Fruit fly (Drosophila melanogaster): ENCODE measurements around the gene Mpp6.
A peak's percentile ranks its signal among the peaks of the same experiment; 100 is the strongest.

Gene Mpp6

dm6 chr2L:21168295-21169159 lies 12.4 kb downstream of the Mpp6 start, which contains the start of the genes mAcon1, CG43345 and CG43346 (continued):
- TF ChIP-seq fd3F (GFP tag; optimal IDR thresholded peaks at IDR 0.05), result peak; percentile 67
- TF ChIP-seq bigmax (GFP tag; optimal IDR thresholded peaks at IDR 0.05), result peak; percentile 86
- TF ChIP-seq CG4820 (GFP tag; optimal IDR thresholded peaks at IDR 0.05), result peak; percentile 77
- no peak for TF ChIP-seq salm (tag; optimal IDR thresholded peaks at IDR 0.05)
- peak; percentile 89 for TF ChIP-seq Abd-B (GFP tag; optimal IDR thresholded peaks at IDR 0.05)
- TF ChIP-seq Dp (GFP tag; optimal IDR thresholded peaks at IDR 0.05), result peak; percentile 75
- TF ChIP-seq Doc3 (GFP tag; IDR thresholded peaks at IDR 0.05; ENCODE audit: partially characterized antibody), result no peak
- TF ChIP-seq CG16779 (GFP tag; IDR thresholded peaks at IDR 0.05), result no peak
- no peak for TF ChIP-seq HLH4C (GFP tag; IDR thresholded peaks at IDR 0.05; ENCODE audit: partially characterized antibody)
- peak; percentile 51 for TF ChIP-seq btn (GFP tag; optimal IDR thresholded peaks at IDR 0.05)
- TF ChIP-seq zfh2 (GFP tag; optimal IDR thresholded peaks at IDR 0.05), result peak; percentile 94
- peak; percentile 73 for TF ChIP-seq al (GFP tag; IDR thresholded peaks at IDR 0.05)
- TF ChIP-seq CG13424 (tag; optimal IDR thresholded peaks at IDR 0.05), result peak; percentile 77
- 0 out of 2 replicates have a peak, but pooled peaks have one; percentile 10 for TF ChIP-seq Bgb (GFP tag; IDR thresholded peaks at IDR 0.05; ENCODE audit: partially characterized antibody)
- peak; percentile 53; the same call in 1 of the 2 replicates for TF ChIP-seq CG10959 (GFP tag; IDR thresholded peaks at IDR 0.05)
- no peak for TF ChIP-seq Opbp (GFP tag; IDR thresholded peaks at IDR 0.05; ENCODE audit: partially characterized antibody)
- peak; percentile 51 for TF ChIP-seq CG18011 (GFP tag; optimal IDR thresholded peaks at IDR 0.05)
- TF ChIP-seq CG8924 (tag; optimal IDR thresholded peaks at IDR 0.05), result no peak
- TF ChIP-seq CG1647 (GFP tag; optimal IDR thresholded peaks at IDR 0.05), result peak; percentile 70
- peak; percentile 66 for TF ChIP-seq CG17829 (tag; optimal IDR thresholded peaks at IDR 0.05)
- peak; percentile 57 for TF ChIP-seq CG1529 (GFP tag; optimal IDR thresholded peaks at IDR 0.05)
- no peak; the same call in 2 of the 3 replicates for TF ChIP-seq CG17361 (GFP tag; IDR thresholded peaks at IDR 0.05)
- TF ChIP-seq odd (GFP tag; optimal IDR thresholded peaks at IDR 0.05), result no peak
- TF ChIP-seq CG14667 (GFP tag; IDR thresholded peaks at IDR 0.05), result 0 out of 2 replicates have a peak, but pooled peaks have one; percentile 39
- peak; percentile 45 for TF ChIP-seq CG3838 (GFP tag; optimal IDR thresholded peaks at IDR 0.05)
- no peak for TF ChIP-seq gem (tag; optimal IDR thresholded peaks at IDR 0.05)
- TF ChIP-seq Oaz (GFP tag; IDR thresholded peaks at IDR 0.05), result no peak
- no peak for TF ChIP-seq lab (GFP tag; optimal IDR thresholded peaks at IDR 0.05)
- peak; percentile 77 for TF ChIP-seq CG9437 (GFP tag; optimal IDR thresholded peaks at IDR 0.05)
- peak; percentile 72 for TF ChIP-seq CG15696 (tag; optimal IDR thresholded peaks at IDR 0.05)
- TF ChIP-seq cg (GFP tag; optimal IDR thresholded peaks at IDR 0.05), result no peak
- TF ChIP-seq CG10209 (GFP tag; optimal IDR thresholded peaks at IDR 0.05), result peak; percentile 80
- TF ChIP-seq usp (GFP tag; optimal IDR thresholded peaks at IDR 0.05), result no peak
- peak; percentile 82 for TF ChIP-seq Max (GFP tag; optimal IDR thresholded peaks at IDR 0.05)
- no peak for TF ChIP-seq ro (GFP tag; IDR thresholded peaks at IDR 0.05)
- no peak for TF ChIP-seq CG8478 (optimal IDR thresholded peaks at IDR 0.05)
- peak; percentile 53 for TF ChIP-seq CG10366 (GFP tag; IDR thresholded peaks at IDR 0.05)
- peak; percentile 78 for TF ChIP-seq sob (GFP tag; IDR thresholded peaks at IDR 0.05)
- peak; percentile 56 for TF ChIP-seq Lhr (GFP tag; optimal IDR thresholded peaks at IDR 0.05)
- TF ChIP-seq fd96Cb (tag; optimal IDR thresholded peaks at IDR 0.05), result peak; percentile 54
- peak; percentile 73 for TF ChIP-seq CG7372 (GFP tag; IDR thresholded peaks at IDR 0.05)
- peak; percentile 23; the same call in 1 of the 3 replicates for TF ChIP-seq ken (GFP tag; IDR thresholded peaks at IDR 0.05)
- TF ChIP-seq CG14965 (GFP tag; optimal IDR thresholded peaks at IDR 0.05; ENCODE audit: borderline replicate concordance), result peak; percentile 26
- no peak for TF ChIP-seq Scr (GFP tag; IDR thresholded peaks at IDR 0.05; ENCODE audit: partially characterized antibody)
- peak; percentile 85 for TF ChIP-seq Chrac-16 (GFP tag; optimal IDR thresholded peaks at IDR 0.05)
- TF ChIP-seq CG6683 (GFP tag; optimal IDR thresholded peaks at IDR 0.05), result peak; percentile 67
- TF ChIP-seq sr (GFP tag; IDR thresholded peaks at IDR 0.05), result peak; percentile 76; the same call in 2 of the 3 replicates
- no peak for TF ChIP-seq nau (GFP tag; optimal IDR thresholded peaks at IDR 0.05)
